Worm (Caenorhabditis elegans) whole organism, midembryonic: Measurements from ENCODE around the gene T07C4.3.

Source experiments
- T22C8.4 ChIP-seq: fragments of 200-800 bp; sonication (Bioruptor generic); IDR thresholded peaks from 2 replicates; pipeline ENCODE4 v1.3.6; 2022; ENCODE audit warnings: missing genetic modification characterization, missing compliant biosample characterization
- cog-1 ChIP-seq: sonication (generic microtip); optimal IDR thresholded peaks from 2 replicates; lab custom pipeline; 2016; ENCODE audit warnings: missing genetic modification characterization, missing compliant biosample characterization
- flt-1 ChIP-seq: fragments of 200-800 bp; sonication (Bioruptor generic); IDR thresholded peaks from 2 replicates; pipeline ENCODE4 v1.3.6; 2022; ENCODE audit warnings: missing genetic modification characterization, missing compliant biosample characterization
- klf-2 ChIP-seq: fragments of 200-800 bp; sonication (Bioruptor generic); conservative IDR thresholded peaks from 2 replicates; pipeline ENCODE4 v1.3.6; 2022; ENCODE audit warnings: missing genetic modification reagents, missing genetic modification characterization, missing compliant biosample characterization
- med-1 ChIP-seq: sonication (generic microtip); optimal IDR thresholded peaks from 2 replicates; lab custom pipeline; 2017; ENCODE audit warnings: missing genetic modification characterization, mild to moderate bottlenecking, missing compliant biosample characterization, antibody characterized with exemption, missing genetic modification reagents; ENCODE audit not compliant: insufficient read depth
- ref-1 ChIP-seq: fragments of 200-800 bp; sonication (Bioruptor generic); conservative IDR thresholded peaks from 2 replicates; pipeline ENCODE4 v1.3.6; 2022; ENCODE audit warnings: missing genetic modification reagents, missing genetic modification characterization, missing compliant biosample characterization
- tab-1 ChIP-seq: fragments of 200-800 bp; sonication (Bioruptor generic); IDR thresholded peaks from 2 replicates; pipeline ENCODE4 v1.3.6; 2022; ENCODE audit warnings: missing genetic modification characterization, missing compliant biosample characterization
- ztf-23 ChIP-seq: fragments of 200-800 bp; sonication (Bioruptor generic); IDR thresholded peaks from 2 replicates; pipeline ENCODE4 v1.3.6; 2022; ENCODE audit warnings: missing genetic modification reagents, missing genetic modification characterization, missing compliant biosample characterization
- ztf-29 ChIP-seq: fragments of 200-800 bp; sonication (Bioruptor generic); IDR thresholded peaks from 2 replicates; pipeline ENCODE4 v1.3.6; 2022; ENCODE audit warnings: missing genetic modification reagents, missing genetic modification characterization, missing compliant biosample characterization

DNA sequence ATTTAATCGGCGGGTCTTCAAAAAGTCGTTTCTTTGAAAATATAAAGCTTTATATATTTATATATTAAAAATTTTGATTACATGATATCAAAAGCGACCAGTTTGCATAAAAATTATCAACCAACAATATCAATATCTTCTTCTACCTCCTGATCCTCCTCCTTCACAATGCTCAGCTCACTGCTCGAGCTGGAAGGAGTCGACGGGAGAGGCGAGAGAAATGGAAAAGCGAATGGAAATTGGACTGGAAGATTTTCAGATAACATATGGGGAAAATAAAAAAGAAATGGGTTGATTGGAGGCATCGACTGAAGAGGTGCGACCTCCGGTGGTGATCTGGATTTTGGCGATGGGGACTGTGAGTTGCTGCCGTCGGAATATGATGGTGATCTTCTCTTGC is 12.0 kb upstream of the T07C4.3 start:
- no peak for TF ChIP-seq flt-1 (GFP tag; lab: Robert Waterston, UW)
- TF ChIP-seq ztf-23: no peak
- no peak for TF ChIP-seq T22C8.4 (GFP tag; lab: Robert Waterston, UW)
- no peak for TF ChIP-seq tab-1 (GFP tag; lab: Robert Waterston, UW)
- no peak for TF ChIP-seq ref-1 (GFP tag; lab: Robert Waterston, UW)
- TF ChIP-seq med-1 (GFP tag; lab: Kevin White, UChicago): no peak
- no peak for TF ChIP-seq klf-2 (GFP tag; lab: Robert Waterston, UW)
- no peak for TF ChIP-seq ztf-29 (GFP tag; lab: Robert Waterston, UW)
- no peak for TF ChIP-seq cog-1
